Fruit fly (Drosophila melanogaster) whole organism, pupa: Measurements from ENCODE around the gene Jhbp6.

Source experiments
- CG12605 ChIP-seq: fragments of 200-800 bp; sonication (Bioruptor generic); IDR thresholded peaks from 2 replicates; pipeline ENCODE4 v1.3.6; 2022; ENCODE audit warnings: missing biosample characterization, missing genetic modification characterization
- CG9948 ChIP-seq: fragments of 200-800 bp; sonication (Bioruptor generic); optimal IDR thresholded peaks from 2 replicates; lab custom pipeline; 2018; ENCODE audit warnings: missing biosample characterization, mild to moderate bottlenecking, missing genetic modification characterization, moderate library complexity
- D1 ChIP-seq: fragments of 200-800 bp; sonication (Bioruptor generic); optimal IDR thresholded peaks from 2 replicates; lab custom pipeline; 2018; ENCODE audit warnings: missing biosample characterization, mild to moderate bottlenecking, missing genetic modification characterization, moderate library complexity
- Pif1A ChIP-seq: fragments of 200-800 bp; sonication (Bioruptor generic); optimal IDR thresholded peaks from 3 replicates; lab custom pipeline; 2016; ENCODE audit warnings: missing biosample characterization, missing genetic modification characterization

DNA sequence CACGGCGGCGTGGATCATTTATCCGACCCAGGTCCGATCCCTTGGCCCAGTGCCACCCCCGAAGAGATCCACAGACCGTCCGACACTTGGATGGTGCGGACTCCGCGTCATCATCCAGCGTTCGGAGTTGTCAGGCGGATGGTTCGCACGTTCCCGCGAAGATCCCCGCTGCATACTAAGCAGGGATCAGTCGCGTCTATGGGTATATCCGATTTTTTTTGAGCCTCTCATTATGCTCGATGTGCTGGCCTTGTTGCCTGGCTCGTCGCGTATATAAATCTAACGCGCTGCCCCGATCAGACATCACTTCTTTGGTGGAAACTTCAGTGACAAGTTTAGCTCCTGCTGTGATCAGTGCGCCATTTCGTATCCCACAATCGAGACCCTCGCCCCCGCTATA, 42.1 kb downstream of the Jhbp6 start, which contains the start of gene CG11370:
- TF ChIP-seq Pif1A, result no peak
- no peak for TF ChIP-seq CG9948
- TF ChIP-seq D1 (tag; lab: Kevin White, UChicago), result no peak
- TF ChIP-seq CG12605 (GFP tag; lab: Robert Waterston, UW), result no peak
